Fruit fly (Drosophila melanogaster): ENCODE results near the gene eRF1.

The eRF1 gene

dm6 chr3L:20388983-20389382 lies 40.8 kb downstream of the eRF1 start (continued):
- TF ChIP-seq Doc3 (GFP tag; IDR thresholded peaks at IDR 0.05; ENCODE audit: partially characterized antibody) (no peak), Ets65A (GFP tag) (peak; percentile 85), CG1024 (GFP tag; IDR thresholded peaks at IDR 0.05) (peak; percentile 3; the same call in 1 of the 2 replicates), toy (GFP tag; IDR thresholded peaks at IDR 0.05) (no peak), E2f1 (GFP tag; IDR thresholded peaks at IDR 0.05) (no peak; the same call in 1 of the 2 replicates), dysf (GFP tag; IDR thresholded peaks at IDR 0.05) (peak; percentile 73), Hmr (GFP tag; optimal IDR thresholded peaks at IDR 0.05) (peak; percentile 59), p53 (GFP tag; optimal IDR thresholded peaks at IDR 0.05) (no peak), CG4820 (GFP tag; optimal IDR thresholded peaks at IDR 0.05) (no peak), kni (GFP tag; optimal IDR thresholded peaks at IDR 0.05) (no peak), bsh (GFP tag; optimal IDR thresholded peaks at IDR 0.05) (peak in 1 of 2 experiments; percentile 0), CG15514 (GFP tag; optimal IDR thresholded peaks at IDR 0.05) (peak; percentile 40), CG17328 (GFP tag; IDR thresholded peaks at IDR 0.05) (peak; percentile 39; the same call in 1 of the 2 replicates), CG4404 (GFP tag; IDR thresholded peaks at IDR 0.05) (no peak), CG7372 (GFP tag; IDR thresholded peaks at IDR 0.05) (no peak), lab (GFP tag; optimal IDR thresholded peaks at IDR 0.05) (peak; percentile 67), Nf-YC (tag; optimal IDR thresholded peaks at IDR 0.05) (no peak), Rx (GFP tag; IDR thresholded peaks at IDR 0.05) (0 out of 2 replicates have a peak, but pooled peaks have one; percentile 21), CG10462 (GFP tag; optimal IDR thresholded peaks at IDR 0.05) (no peak), jumu (GFP tag; optimal IDR thresholded peaks at IDR 0.05) (peak; percentile 16), HLHmδ (GFP tag; optimal IDR thresholded peaks at IDR 0.05) (no peak), rib (GFP tag; IDR thresholded peaks at IDR 0.05) (0 out of 2 replicates have a peak, but pooled peaks have one; percentile 19), CG43689 (GFP tag; IDR thresholded peaks at IDR 0.05) (peak; percentile 24; the same call in 1 of the 2 replicates), CG8089 (GFP tag; optimal IDR thresholded peaks at IDR 0.05) (no peak), knrl (GFP tag; IDR thresholded peaks at IDR 0.05; ENCODE audit: partially characterized antibody) (no peak), CG14965 (GFP tag; optimal IDR thresholded peaks at IDR 0.05; ENCODE audit: borderline replicate concordance) (no peak), CG15073 (GFP tag; optimal IDR thresholded peaks at IDR 0.05) (no peak), CG4730 (GFP tag; IDR thresholded peaks at IDR 0.05) (peak; percentile 41; the same call in 1 of the 2 replicates)

dm6 chr3L:20393357-20393756 lies 45.2 kb downstream of the eRF1 start, which contains the start of gene CG33969:
CG33969 (minus strand) TSS chr3L:20393553.
- no peak for TF ChIP-seq CG13775 (GFP tag; optimal IDR thresholded peaks at IDR 0.05)
- no peak for TF ChIP-seq Nf-YB (GFP tag; optimal IDR thresholded peaks at IDR 0.05)
- TF ChIP-seq Taf1 (GFP tag; IDR thresholded peaks at IDR 0.05), result no peak
- TF ChIP-seq Sox102F (GFP tag; optimal IDR thresholded peaks at IDR 0.05), result no peak
- no peak for TF ChIP-seq Fer2 (tag; optimal IDR thresholded peaks at IDR 0.05)
- TF ChIP-seq CG12236 (GFP tag; optimal IDR thresholded peaks at IDR 0.05), result no peak
- TF ChIP-seq Deaf1 (tag; optimal IDR thresholded peaks at IDR 0.05), result peak; percentile 11
- no peak for TF ChIP-seq CG4328 (GFP tag; optimal IDR thresholded peaks at IDR 0.05)
- no peak for TF ChIP-seq dati (GFP tag; IDR thresholded peaks at IDR 0.05)
- no peak for TF ChIP-seq CG32767 (GFP tag; IDR thresholded peaks at IDR 0.05)
- no peak for TF ChIP-seq gro (GFP tag; optimal IDR thresholded peaks at IDR 0.05)
- TF ChIP-seq ham (GFP tag; IDR thresholded peaks at IDR 0.05), result no peak
- TF ChIP-seq peb (GFP tag; IDR thresholded peaks at IDR 0.05), result no peak
- no peak for TF ChIP-seq CG30403 (GFP tag; optimal IDR thresholded peaks at IDR 0.05)
- TF ChIP-seq Stat92E (GFP tag; optimal IDR thresholded peaks at IDR 0.05), result no peak
- TF ChIP-seq gcm2 (GFP tag; optimal IDR thresholded peaks at IDR 0.05), result no peak
- no peak for TF ChIP-seq Fer3 (tag; optimal IDR thresholded peaks at IDR 0.05)
- peak; percentile 37 for TF ChIP-seq her (GFP tag; optimal IDR thresholded peaks at IDR 0.05)
- TF ChIP-seq CG34376 (GFP tag; optimal IDR thresholded peaks at IDR 0.05), result no peak
- TF ChIP-seq Optix (GFP tag; IDR thresholded peaks at IDR 0.05), result 0 out of 3 replicates have a peak, but pooled peaks have one; percentile 23
- TF ChIP-seq CG4404 (GFP tag; IDR thresholded peaks at IDR 0.05), result no peak
- TF ChIP-seq cg (GFP tag; optimal IDR thresholded peaks at IDR 0.05), result no peak
- TF ChIP-seq B-H2 (GFP tag; optimal IDR thresholded peaks at IDR 0.05), result peak; percentile 12
- TF ChIP-seq CHES-1-like (GFP tag; optimal IDR thresholded peaks at IDR 0.05), result no peak
- no peak for TF ChIP-seq jigr1 (GFP tag; IDR thresholded peaks at IDR 0.05)

All from whole organism, embryonic.